Fruit fly (Drosophila melanogaster): ENCODE data around the gene CG12379.
A peak's percentile ranks its signal among the peaks of the same experiment; 100 is the strongest.

CG12379 gene

DNA sequence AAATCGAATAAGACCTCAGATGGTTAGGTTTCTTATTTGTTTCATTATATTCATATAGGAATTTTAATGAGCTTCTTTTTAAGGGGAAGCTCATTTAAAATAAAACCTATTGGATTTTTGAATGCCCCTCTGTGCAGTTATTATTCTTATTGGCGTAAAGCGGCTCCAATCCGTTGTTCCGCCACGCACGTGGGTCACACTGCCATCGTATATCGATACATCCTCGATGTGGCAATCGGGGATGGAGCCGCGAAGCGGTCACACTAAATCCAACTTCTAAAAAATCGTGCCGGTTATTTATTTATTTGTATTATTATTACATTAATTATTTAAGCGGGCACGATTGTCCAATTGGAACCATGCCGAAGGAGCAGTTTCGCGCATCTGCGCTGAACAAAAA lies 28.9 kb upstream of the CG12379 start, which contains the start of gene Polr3A:
Gene Polr3A, plus strand, starts transcription at position 234 of the 400 bp plus-strand sequence.
- no peak for TF ChIP-seq br (GFP tag; optimal IDR thresholded peaks at IDR 0.05)
- TF ChIP-seq Vsx2 (GFP tag; optimal IDR thresholded peaks at IDR 0.05; ENCODE audit: partially characterized antibody) = no peak
- no peak for TF ChIP-seq Myc (optimal IDR thresholded peaks at IDR 0.05)
- TF ChIP-seq CG9705 (GFP tag; optimal IDR thresholded peaks at IDR 0.05) = no peak
- TF ChIP-seq dsf (GFP tag; optimal IDR thresholded peaks at IDR 0.05; ENCODE audit: borderline replicate concordance) = no peak
- TF ChIP-seq Sp1 (GFP tag; optimal IDR thresholded peaks at IDR 0.05) = no peak
- no peak for TF ChIP-seq brk (GFP tag; optimal IDR thresholded peaks at IDR 0.05)
- no peak for TF ChIP-seq Hr83 (GFP tag; optimal IDR thresholded peaks at IDR 0.05; ENCODE audit: poor library complexity, severe bottlenecking)
- no peak for TF ChIP-seq lola (GFP tag; optimal IDR thresholded peaks at IDR 0.05)
- no peak for TF ChIP-seq Mio (GFP tag; optimal IDR thresholded peaks at IDR 0.05)
- no peak for TF ChIP-seq Abd-B (GFP tag; optimal IDR thresholded peaks at IDR 0.05)
- no peak for TF ChIP-seq h (GFP tag; optimal IDR thresholded peaks at IDR 0.05)
- TF ChIP-seq Hr78 (GFP tag; optimal IDR thresholded peaks at IDR 0.05) = no peak
- no peak for TF ChIP-seq jim (GFP tag; optimal IDR thresholded peaks at IDR 0.05)
- TF ChIP-seq Hnf4 (GFP tag; optimal IDR thresholded peaks at IDR 0.05) = no peak

- TF ChIP-seq Rel (GFP tag; optimal IDR thresholded peaks at IDR 0.05) (no peak), Rel (tag; optimal IDR thresholded peaks at IDR 0.05) (peak; percentile 6), brk (GFP tag; optimal IDR thresholded peaks at IDR 0.05) (no peak)
Observed at dm6 chrX:15761298-15761640, 27.5 kb upstream of the CG12379 start.

dm6 chrX:15760447-15761297 lies 26.9 kb upstream of the CG12379 start, which contains the start of the genes Graf and mRpL3:
TSS of gene Graf (minus strand) at chrX:15760733.
TSS of gene mRpL3 (plus strand) at chrX:15761248.
- TF ChIP-seq woc (GFP tag; optimal IDR thresholded peaks at IDR 0.05) = peak; percentile 71
- TF ChIP-seq pan (optimal IDR thresholded peaks at IDR 0.05) = no peak
- TF ChIP-seq Hr78 (GFP tag; optimal IDR thresholded peaks at IDR 0.05) = peak; percentile 74
- peak; percentile 84 for TF ChIP-seq N (GFP tag; optimal IDR thresholded peaks at IDR 0.05)
- peak; percentile 97 for TF ChIP-seq fru (GFP tag; optimal IDR thresholded peaks at IDR 0.05)

DNA sequence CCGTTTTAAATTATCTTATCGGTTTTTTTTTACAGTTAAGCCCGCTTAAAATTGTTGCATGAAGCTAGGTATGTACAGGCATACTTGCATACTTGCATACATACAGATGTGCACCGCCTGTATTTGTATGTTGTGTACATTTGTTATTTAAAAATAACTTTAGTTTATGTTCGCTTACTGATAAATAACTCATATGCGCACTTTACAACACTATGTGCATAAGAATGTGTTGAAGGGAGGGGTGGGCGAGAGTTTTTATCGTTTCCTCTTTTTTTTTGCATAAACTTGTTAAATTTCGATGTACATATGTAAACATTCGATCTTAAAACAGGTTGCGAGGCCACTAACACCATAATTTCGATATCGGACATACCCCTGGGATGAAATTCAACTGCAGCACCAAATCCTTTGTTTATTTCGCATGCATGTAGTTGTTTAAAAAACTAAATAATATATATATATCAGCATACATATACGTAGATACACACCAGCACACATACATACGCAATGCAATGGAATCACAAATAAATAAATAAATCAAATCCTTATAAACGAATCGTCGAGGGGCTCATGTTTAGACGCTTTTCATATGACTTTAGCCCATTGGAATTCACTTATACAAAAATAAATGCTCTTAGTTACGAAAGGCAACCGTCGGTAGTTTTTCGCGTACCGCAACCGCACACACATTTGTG lies 26.1 kb upstream of the CG12379 start:
- TF ChIP-seq h (GFP tag; optimal IDR thresholded peaks at IDR 0.05) (no peak), CrebA (GFP tag; optimal IDR thresholded peaks at IDR 0.05; ENCODE audit: borderline replicate concordance) (no peak), CG9705 (GFP tag; optimal IDR thresholded peaks at IDR 0.05) (no peak), Vsx2 (GFP tag; optimal IDR thresholded peaks at IDR 0.05; ENCODE audit: partially characterized antibody) (no peak), psq (GFP tag; optimal IDR thresholded peaks at IDR 0.05) (no peak), dmrt93B (GFP tag; optimal IDR thresholded peaks at IDR 0.05) (no peak), CG32264 (GFP tag; optimal IDR thresholded peaks at IDR 0.05) (no peak), brk (GFP tag; optimal IDR thresholded peaks at IDR 0.05) (no peak), Abd-B (GFP tag; optimal IDR thresholded peaks at IDR 0.05) (no peak), Hnf4 (GFP tag; optimal IDR thresholded peaks at IDR 0.05) (no peak)

dm6 chrX:15758692-15759240 lies 25.0 kb upstream of the CG12379 start:
- TF ChIP-seq fru (GFP tag; optimal IDR thresholded peaks at IDR 0.05) (peak; percentile 6), Jra (GFP tag; optimal IDR thresholded peaks at IDR 0.05) (no peak)

dm6 chrX:15756018-15756417 lies 22.2 kb upstream of the CG12379 start, which contains the start of gene CG8260:
TSS of gene CG8260 (plus strand) at chrX:15756318.
- no peak for TF ChIP-seq CG9705 (GFP tag; optimal IDR thresholded peaks at IDR 0.05)
- TF ChIP-seq pan (optimal IDR thresholded peaks at IDR 0.05) = no peak
- TF ChIP-seq Abd-B (GFP tag; optimal IDR thresholded peaks at IDR 0.05) = no peak
- no peak for TF ChIP-seq brk (GFP tag; optimal IDR thresholded peaks at IDR 0.05)
- no peak for TF ChIP-seq OdsH (GFP tag; optimal IDR thresholded peaks at IDR 0.05)
- TF ChIP-seq Hnf4 (GFP tag; optimal IDR thresholded peaks at IDR 0.05) = no peak
- no peak for TF ChIP-seq lola (GFP tag; optimal IDR thresholded peaks at IDR 0.05)
- TF ChIP-seq CG32264 (GFP tag; optimal IDR thresholded peaks at IDR 0.05) = no peak
- no peak for TF ChIP-seq usp (GFP tag; optimal IDR thresholded peaks at IDR 0.05)
- no peak for TF ChIP-seq woc (GFP tag; optimal IDR thresholded peaks at IDR 0.05)
- TF ChIP-seq Hr78 (GFP tag; optimal IDR thresholded peaks at IDR 0.05) = no peak
- TF ChIP-seq psq (GFP tag; optimal IDR thresholded peaks at IDR 0.05) = no peak
- no peak for TF ChIP-seq sv (GFP tag; optimal IDR thresholded peaks at IDR 0.05)
- TF ChIP-seq HLH106 (tag; optimal IDR thresholded peaks at IDR 0.05) = no peak
- no peak for TF ChIP-seq rgr (GFP tag; optimal IDR thresholded peaks at IDR 0.05)
- TF ChIP-seq Jra (GFP tag; optimal IDR thresholded peaks at IDR 0.05) = no peak
- no peak for TF ChIP-seq sage (GFP tag; optimal IDR thresholded peaks at IDR 0.05)
